Worm (Caenorhabditis elegans): Measurements from ENCODE around the gene nlg-1.

The nlg-1 gene

ce11 chrX:13665447-13665846, 34.5 kb upstream of the nlg-1 start (continued):
- peak; percentile 85 for TF ChIP-seq snpc-4 (GFP tag; optimal IDR thresholded peaks at IDR 0.05)
- peak in 3 of 4 experiments; percentile 82 to 87 (median 84) for TF ChIP-seq snpc-4 (tag; optimal IDR thresholded peaks at IDR 0.05)
- peak; percentile 65 to 83 for TF ChIP-seq let-607 (tag; optimal IDR thresholded peaks at IDR 0.05)
- peak; percentile 91; the same call in 1 of the 2 replicates for TF ChIP-seq bed-1 (GFP tag; IDR thresholded peaks at IDR 0.05)
- TF ChIP-seq snpc-1.1 (tag; optimal IDR thresholded peaks at IDR 0.05; ENCODE audit: insufficient read depth), result peak; percentile 74
- peak; percentile 75 for TF ChIP-seq egrh-3 (GFP tag; IDR thresholded peaks at IDR 0.05)
- peak; percentile 60 for TF ChIP-seq nhr-80 (tag; optimal IDR thresholded peaks at IDR 0.05)
- TF ChIP-seq F52B5.7 (tag; optimal IDR thresholded peaks at IDR 0.05), result peak; percentile 99
- TF ChIP-seq ets-4 (GFP tag; optimal IDR thresholded peaks at IDR 0.05), result peak; percentile 96
- TF ChIP-seq akir-1 (GFP tag; optimal IDR thresholded peaks at IDR 0.05), result peak; percentile 92
- peak; percentile 99 for TF ChIP-seq lin-26 (GFP tag; IDR thresholded peaks at IDR 0.05)
- TF ChIP-seq tbx-9 (tag; optimal IDR thresholded peaks at IDR 0.05; ENCODE audit: borderline replicate concordance), result peak; percentile 85
- 0 out of 2 replicates have a peak, but pooled peaks have one; percentile 68 for TF ChIP-seq ceh-58 (GFP tag; IDR thresholded peaks at IDR 0.05)
- TF ChIP-seq sdz-38 (tag; optimal IDR thresholded peaks at IDR 0.05), result peak; percentile 40
- peak; percentile 89 for TF ChIP-seq attf-5 (GFP tag; optimal IDR thresholded peaks at IDR 0.05)
- TF ChIP-seq B0336.3 (GFP tag; IDR thresholded peaks at IDR 0.05), result peak; percentile 89
- TF ChIP-seq somi-1 (GFP tag; optimal IDR thresholded peaks at IDR 0.05), result peak; percentile 83
- peak; percentile 97 for TF ChIP-seq cebp-2 (GFP tag; IDR thresholded peaks at IDR 0.05)
- TF ChIP-seq C06A6.2 (GFP tag; conservative IDR thresholded peaks at IDR 0.05), result peak; percentile 55; the same call in 1 of the 2 replicates
- TF ChIP-seq ceh-40 (GFP tag; IDR thresholded peaks at IDR 0.05), result peak; percentile 93
- peak; percentile 96 for TF ChIP-seq egl-44 (GFP tag; IDR thresholded peaks at IDR 0.05)
- peak; percentile 94 for TF ChIP-seq athp-1 (tag; optimal IDR thresholded peaks at IDR 0.05)
- peak; percentile 92 for TF ChIP-seq ztf-25 (GFP tag; IDR thresholded peaks at IDR 0.05)
- TF ChIP-seq pha-4 (tag; optimal IDR thresholded peaks at IDR 0.05), result no peak
- peak; percentile 98 for TF ChIP-seq him-1 (tag; optimal IDR thresholded peaks at IDR 0.05)
- TF ChIP-seq ccch-3 (GFP tag; optimal IDR thresholded peaks at IDR 0.05), result peak; percentile 62
- TF ChIP-seq nfya-2 (GFP tag; IDR thresholded peaks at IDR 0.05), result no peak
- TF ChIP-seq lsy-27 (tag; optimal IDR thresholded peaks at IDR 0.05; ENCODE audit: borderline replicate concordance, insufficient read depth), result peak; percentile 73
- TF ChIP-seq lag-1 (GFP tag; IDR thresholded peaks at IDR 0.05), result 0 out of 2 replicates have a peak, but pooled peaks have one; percentile 86
- peak; percentile 86 for TF ChIP-seq snpc-3.4 (tag; optimal IDR thresholded peaks at IDR 0.05)
- TF ChIP-seq nhr-120 (GFP tag; IDR thresholded peaks at IDR 0.05), result peak; percentile 96
- TF ChIP-seq Y79H2A.3 (GFP tag; conservative IDR thresholded peaks at IDR 0.05), result 0 out of 2 replicates have a peak, but pooled peaks have one; percentile 44
- peak; percentile 97 for TF ChIP-seq chd-7 (tag; optimal IDR thresholded peaks at IDR 0.05)
- peak; percentile 74; the same call in 1 of the 2 replicates for TF ChIP-seq Y53G8AR.9 (GFP tag; conservative IDR thresholded peaks at IDR 0.05)
- peak; percentile 89 for TF ChIP-seq hmg-1.2 (GFP tag; IDR thresholded peaks at IDR 0.05)
- TF ChIP-seq madf-6 (GFP tag; IDR thresholded peaks at IDR 0.05), result peak; percentile 77; the same call in 1 of the 2 replicates
- peak; percentile 96 for TF ChIP-seq ceh-79 (tag; optimal IDR thresholded peaks at IDR 0.05)
- TF ChIP-seq mcd-1 (GFP tag; IDR thresholded peaks at IDR 0.05), result peak; percentile 76
- TF ChIP-seq xnd-1 (tag; optimal IDR thresholded peaks at IDR 0.05), result no peak
- no peak for TF ChIP-seq madf-8 (GFP tag; conservative IDR thresholded peaks at IDR 0.05)
- TF ChIP-seq Y53F4B.3 (GFP tag; IDR thresholded peaks at IDR 0.05), result 0 out of 2 replicates have a peak, but pooled peaks have one; percentile 40
- TF ChIP-seq zfh-2 (GFP tag; conservative IDR thresholded peaks at IDR 0.05), result peak; percentile 82
- peak; percentile 37 for TF ChIP-seq dpff-1 (tag; optimal IDR thresholded peaks at IDR 0.05)
- TF ChIP-seq B0261.1 (tag; optimal IDR thresholded peaks at IDR 0.05), result peak; percentile 99
- no peak for TF ChIP-seq nfya-1 (tag; optimal IDR thresholded peaks at IDR 0.05; ENCODE audit: borderline replicate concordance, insufficient read depth)
- TF ChIP-seq snpc-1.3 (tag; optimal IDR thresholded peaks at IDR 0.05; ENCODE audit: insufficient read depth), result peak; percentile 88
- peak; percentile 75 for TF ChIP-seq F22D6.2 (tag; optimal IDR thresholded peaks at IDR 0.05)
